Fruit fly (Drosophila melanogaster): ENCODE results near the gene Ssadh.

Ssadh gene

DNA sequence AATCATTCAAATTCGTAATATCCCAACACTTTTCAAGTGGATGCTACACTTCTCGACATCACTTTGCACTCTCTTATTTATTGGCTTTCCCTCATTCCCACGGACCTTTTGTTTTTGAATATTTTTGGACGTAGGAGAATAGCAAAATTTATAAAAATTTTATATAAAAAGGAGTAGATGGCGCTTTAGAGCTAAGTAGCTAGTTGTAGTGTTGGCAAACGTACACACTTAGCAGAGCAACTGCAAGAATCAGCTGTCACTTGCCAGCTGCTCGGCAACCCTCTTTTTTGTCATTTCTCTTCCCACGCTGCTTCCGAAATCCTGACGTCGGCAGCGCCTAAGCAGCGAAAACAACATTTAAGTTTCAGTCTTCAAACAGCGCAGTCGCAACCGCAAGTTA lies 32.6 kb downstream of the Ssadh start:
- no peak for TF ChIP-seq CG17801 (GFP tag; optimal IDR thresholded peaks at IDR 0.05; ENCODE audit: partially characterized antibody)

DNA sequence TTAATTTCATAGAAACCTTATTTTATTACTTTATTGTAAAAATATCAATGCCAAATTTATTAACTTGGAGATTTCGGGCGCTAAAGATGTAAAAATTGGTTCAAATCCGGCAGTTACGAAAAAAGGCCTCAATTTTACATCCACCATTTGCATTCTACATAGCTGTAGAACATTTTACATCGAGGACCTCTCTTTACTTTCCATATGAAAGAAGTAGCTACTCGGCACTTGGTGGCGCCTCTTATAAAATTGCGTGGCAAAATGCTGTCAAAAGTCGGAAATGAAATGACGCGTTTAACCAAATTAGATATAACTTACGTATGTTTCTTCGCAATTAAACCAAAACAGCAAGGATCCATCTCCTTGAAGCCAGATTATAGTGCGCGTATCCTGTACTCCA lies 35.2 kb downstream of the Ssadh start:
- no peak for TF ChIP-seq CG17801 (GFP tag; optimal IDR thresholded peaks at IDR 0.05; ENCODE audit: partially characterized antibody)

DNA sequence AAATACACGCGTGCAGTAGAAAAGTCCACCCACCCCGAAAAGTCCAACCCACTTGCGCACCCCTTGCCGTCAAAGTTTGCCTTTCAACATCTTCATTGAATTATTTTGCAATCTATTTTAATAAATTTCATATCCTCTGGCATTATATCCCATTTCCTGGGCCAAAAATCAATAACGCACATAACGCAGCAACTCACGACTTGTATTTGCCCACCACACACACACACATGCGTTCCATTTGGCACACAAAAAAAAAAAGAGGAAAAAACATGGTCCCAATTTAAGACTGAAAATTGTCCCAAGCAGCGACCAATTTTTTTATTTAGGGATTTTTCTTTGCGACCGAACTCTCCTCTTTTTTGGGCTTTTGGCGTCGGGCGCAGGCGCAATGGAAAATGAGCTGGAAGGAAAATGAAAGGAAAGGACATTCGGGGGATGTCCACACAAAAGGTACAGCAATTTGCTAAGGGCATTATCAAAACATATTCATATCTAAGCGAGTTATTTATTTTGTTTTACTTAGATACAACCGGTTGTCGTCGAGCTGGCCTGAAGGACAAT lies 35.8 kb downstream of the Ssadh start:
- no peak for TF ChIP-seq CG17801 (GFP tag; optimal IDR thresholded peaks at IDR 0.05; ENCODE audit: partially characterized antibody)

DNA sequence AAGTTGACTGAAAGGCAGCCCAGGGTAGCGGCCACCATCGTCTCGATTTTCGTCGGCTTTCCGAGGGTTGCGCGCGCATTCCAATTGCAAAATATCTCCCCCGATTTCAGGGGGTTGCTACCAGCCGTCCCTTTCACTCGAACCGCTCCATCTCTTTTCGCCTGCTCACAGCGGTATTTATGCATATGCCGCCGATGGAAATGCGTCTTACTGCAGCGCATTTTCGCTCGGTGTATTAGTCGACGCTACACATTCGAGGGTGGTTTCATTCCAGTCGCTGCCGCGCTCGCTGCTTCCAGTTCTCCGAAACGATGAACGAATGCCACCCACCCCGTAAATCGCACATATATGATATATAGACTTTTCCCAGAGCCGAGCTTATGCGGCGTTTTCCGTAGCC lies 37.6 kb downstream of the Ssadh start:
- no peak for TF ChIP-seq CG17801 (GFP tag; optimal IDR thresholded peaks at IDR 0.05; ENCODE audit: partially characterized antibody)

DNA sequence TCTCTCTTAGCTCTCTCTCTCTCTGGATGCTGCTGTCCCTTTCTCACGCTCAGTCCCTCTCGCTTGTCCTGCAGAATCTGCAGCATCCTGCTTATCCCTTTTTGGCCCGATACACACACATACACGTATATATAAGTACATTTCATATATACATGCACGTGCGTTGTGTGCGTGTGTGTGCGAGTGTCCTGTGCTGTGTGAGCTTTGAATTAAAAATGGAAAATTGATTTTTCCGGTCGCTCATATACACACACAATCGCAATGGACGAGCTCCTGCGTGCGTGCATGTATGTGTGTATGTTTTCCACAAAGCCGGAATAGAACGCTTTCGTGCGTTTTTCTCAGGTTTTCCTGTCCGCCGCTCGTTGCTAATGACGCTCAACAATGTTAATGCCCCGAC lies 38.2 kb downstream of the Ssadh start:
- TF ChIP-seq CG17801 (GFP tag; optimal IDR thresholded peaks at IDR 0.05; ENCODE audit: partially characterized antibody), result no peak

DNA sequence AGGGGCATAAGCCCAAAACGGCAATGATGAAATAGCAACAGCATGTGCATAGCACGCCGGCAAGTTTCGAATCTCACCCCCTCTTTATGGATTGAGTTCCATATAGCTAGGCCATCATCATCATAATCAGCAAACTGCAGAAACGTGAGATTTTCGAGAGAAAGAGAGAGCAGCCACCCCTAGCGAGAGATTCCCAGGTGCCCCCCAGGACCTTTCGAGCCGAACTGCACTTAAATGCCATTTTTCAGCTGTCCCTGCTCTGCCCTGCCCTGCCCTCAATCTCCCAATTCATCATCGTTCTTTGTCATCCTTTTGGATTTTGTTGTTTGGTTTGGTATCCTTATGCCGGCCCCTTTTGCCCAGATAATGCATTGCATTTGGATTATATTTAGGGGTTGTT lies 39.0 kb downstream of the Ssadh start:
- TF ChIP-seq CG17801 (GFP tag; optimal IDR thresholded peaks at IDR 0.05; ENCODE audit: partially characterized antibody), result no peak

DNA sequence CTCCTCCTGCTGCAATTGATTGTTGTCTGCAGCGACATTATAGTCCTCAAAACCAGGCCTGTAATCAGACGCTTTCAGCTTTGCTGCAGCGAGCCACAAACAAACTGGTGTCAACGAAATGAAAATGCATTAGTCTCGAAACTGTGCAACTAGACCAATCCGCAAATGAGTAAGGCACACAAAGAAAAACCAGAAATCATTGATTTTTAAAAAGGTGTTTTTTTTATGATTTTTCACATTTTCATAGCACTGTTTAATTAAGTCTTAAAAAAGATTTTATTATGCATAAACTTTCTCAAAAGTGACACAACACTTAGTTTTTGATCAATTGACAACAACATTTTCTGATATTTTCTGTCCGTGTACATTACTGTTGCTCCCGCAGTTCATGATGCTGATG lies 43.6 kb downstream of the Ssadh start, which contains the start of gene CG4582:
Gene CG4582, minus strand, starts transcription at position 101 of the 400 bp plus-strand sequence.
- TF ChIP-seq CG17801 (GFP tag; optimal IDR thresholded peaks at IDR 0.05; ENCODE audit: partially characterized antibody), result no peak
